Worm (Caenorhabditis elegans) whole organism, dauer: Measurements from ENCODE around the gene znf-207.
"Not testable (repeated sequence)": the region's sequence is repeated elsewhere in the genome, so short reads cannot be mapped to it uniquely, and the experiment has no call there.

ENCODE experiments used
- unc-62 ChIP-seq: sonication (generic microtip); optimal IDR thresholded peaks from 2 replicates; lab custom pipeline; 2017; ENCODE audit warnings: missing biosample characterization, missing genetic modification reagents, missing genetic modification characterization

Gene znf-207

ce11 chrIV:11306548-11306947 lies 4.2 kb upstream of the znf-207 start, which contains the start of gene B0035.13:
B0035.13 (minus strand) TSS chrIV:11306720.
- TF ChIP-seq unc-62 = no peak

ce11 chrIV:11307770-11308169 lies 3.0 kb upstream of the znf-207 start:
- no peak for TF ChIP-seq unc-62

- TF ChIP-seq unc-62 = no peak
Measured at ce11 chrIV:11311484-11311883, 712 bp downstream of the znf-207 start.

- no peak for TF ChIP-seq unc-62
Measured at ce11 chrIV:11313880-11314279, 3.1 kb downstream of the znf-207 start, which contains the start of gene dnj-2. dnj-2 (minus strand) TSS chrIV:11313980.

ce11 chrIV:11314885-11315284 lies 4.1 kb downstream of the znf-207 start, which contains the start of the genes B0035.3, B0035.22 and pfd-4:
B0035.3 (minus strand) TSS chrIV:11314998.
B0035.22 (plus strand) TSS chrIV:11315153.
pfd-4 (plus strand) TSS chrIV:11315207.
- TF ChIP-seq unc-62 = no peak

ce11 chrIV:11315688-11316087 lies 4.9 kb downstream of the znf-207 start:
- TF ChIP-seq unc-62 = no peak

ce11 chrIV:11316106-11316505 lies 5.3 kb downstream of the znf-207 start:
- no peak for TF ChIP-seq unc-62

ce11 chrIV:11316640-11317039 lies 5.9 kb downstream of the znf-207 start:
- no peak for TF ChIP-seq unc-62

- no peak for TF ChIP-seq unc-62
Measured at ce11 chrIV:11317119-11317518, 6.3 kb downstream of the znf-207 start, which contains the start of gene gspd-1. gspd-1 (plus strand) TSS chrIV:11317419.

ce11 chrIV:11319884-11320362 lies 9.2 kb downstream of the znf-207 start, which contains the start of gene B0035.18:
B0035.18 (plus strand) TSS chrIV:11320312.
- TF ChIP-seq unc-62 = no peak

ce11 chrIV:11320500-11320899 lies 9.7 kb downstream of the znf-207 start, which contains the start of gene edg-1:
edg-1 (plus strand) TSS chrIV:11320800.
- TF ChIP-seq unc-62 = no peak

ce11 chrIV:11323666-11324065 lies 12.9 kb downstream of the znf-207 start:
- TF ChIP-seq unc-62 = no peak

ce11 chrIV:11324741-11325140 lies 14.0 kb downstream of the znf-207 start, which contains the start of gene his-48:
his-48 (plus strand) TSS chrIV:11324745.
- TF ChIP-seq unc-62 = not testable (repeated sequence)

- no peak for TF ChIP-seq unc-62
Measured at ce11 chrIV:11326939-11327565, 16.3 kb downstream of the znf-207 start, which contains the start of gene B0035.21. B0035.21 (plus strand) TSS chrIV:11327260.

- TF ChIP-seq unc-62 = no peak
Measured at ce11 chrIV:11329269-11329668, 18.5 kb downstream of the znf-207 start, which contains the start of gene leo-1. leo-1 (minus strand) TSS chrIV:11329369.

ce11 chrIV:11332751-11333150 lies 22.0 kb downstream of the znf-207 start, which contains the start of gene sart-3:
sart-3 (minus strand) TSS chrIV:11332969.
- TF ChIP-seq unc-62 = no peak

- no peak for TF ChIP-seq unc-62
Measured at ce11 chrIV:11336180-11336579, 25.4 kb downstream of the znf-207 start.

- no peak for TF ChIP-seq unc-62
Measured at ce11 chrIV:11337021-11337420, 26.2 kb downstream of the znf-207 start, which contains the start of gene F54E12.2. F54E12.2 (minus strand) TSS chrIV:11337184.
